Worm (Caenorhabditis elegans) whole organism, L1 larva: Measurements from ENCODE around the gene cox-16.

ENCODE experiments used
- C04F5.9 ChIP-seq: sonication (generic microtip); optimal IDR thresholded peaks from 2 replicates; lab custom pipeline; 2016; ENCODE audit warnings: missing genetic modification characterization, missing compliant biosample characterization
- C16A3.4 ChIP-seq: fragments of 150-350 bp; optimal IDR thresholded peaks from 2 replicates; lab custom pipeline; 2014; ENCODE audit warnings: missing biosample characterization, missing genetic modification characterization
- C34B4.2 ChIP-seq: sonication (generic microtip); optimal IDR thresholded peaks from 2 replicates; lab custom pipeline; 2017; ENCODE audit warnings: mild to moderate bottlenecking, missing genetic modification characterization, missing compliant biosample characterization
- aly-2 ChIP-seq: fragments of 150-350 bp; optimal IDR thresholded peaks from 2 replicates; lab custom pipeline; 2014; ENCODE audit warnings: missing biosample characterization, missing genetic modification characterization
- blmp-1 ChIP-seq: fragments of 150-350 bp; optimal IDR thresholded peaks from 2 replicates; lab custom pipeline; 2014; ENCODE audit warnings: missing biosample characterization, missing genetic modification characterization
- ceh-63 ChIP-seq: fragments of 200-800 bp; sonication (Bioruptor generic); optimal IDR thresholded peaks from 2 replicates; lab custom pipeline; 2018; ENCODE audit warnings: mild to moderate bottlenecking, missing genetic modification characterization, missing compliant biosample characterization
- ceh-82 ChIP-seq, 3 experiments: fragments of 150-350 bp in 1 of 3; sonication (generic microtip) in 2 of 3; optimal IDR thresholded peaks; 2 replicates each; lab custom pipeline; 2014 to 2017; ENCODE audit warnings: missing biosample characterization in 3 of 3, missing genetic modification characterization in 3 of 3
- ceh-88 ChIP-seq: fragments of 200-800 bp; sonication (Bioruptor generic); IDR thresholded peaks from 2 replicates; pipeline ENCODE4 v1.3.6; 2022; ENCODE audit warnings: missing genetic modification characterization, missing compliant biosample characterization
- ces-1 ChIP-seq: fragments of 150-350 bp; optimal IDR thresholded peaks from 2 replicates; lab custom pipeline; 2014; ENCODE audit warnings: missing biosample characterization, missing genetic modification reagents, missing genetic modification characterization
- dpl-1 ChIP-seq, 3 experiments: fragments of 150-350 bp in 2 of 3; sonication (generic microtip) in 1 of 3; optimal IDR thresholded peaks; 2 replicates each; lab custom pipeline; 2014 to 2017; ENCODE audit warnings: missing biosample characterization in 3 of 3, missing genetic modification characterization in 3 of 3, missing genetic modification reagents in 3 of 3
- dsc-1 ChIP-seq: sonication (generic microtip); optimal IDR thresholded peaks from 2 replicates; lab custom pipeline; 2016; ENCODE audit warnings: mild to moderate bottlenecking, missing genetic modification characterization, missing compliant biosample characterization
- efl-3 ChIP-seq: fragments of 200-800 bp; sonication (Bioruptor generic); optimal IDR thresholded peaks from 2 replicates; lab custom pipeline; 2018; ENCODE audit warnings: mild to moderate bottlenecking, missing genetic modification characterization, missing compliant biosample characterization
- egl-13 ChIP-seq: sonication (generic microtip); optimal IDR thresholded peaks from 2 replicates; lab custom pipeline; 2016; ENCODE audit warnings: missing genotype, missing genetic modification reagents, missing genetic modification characterization, missing compliant biosample characterization
- elt-3 ChIP-seq, 6 experiments: fragments of 150-350 bp in 1 of 6; sonication (generic microtip); optimal IDR thresholded peaks; 2 replicates each; lab custom pipeline; 2017 to 2018; ENCODE audit warnings: missing biosample characterization in 6 of 6, missing genetic modification characterization in 6 of 6, inconsistent platforms in 1 of 6
- ets-5 ChIP-seq: fragments of 200-800 bp; sonication (Bioruptor generic); IDR thresholded peaks from 2 replicates; pipeline ENCODE4 v1.3.6; 2022; ENCODE audit warnings: missing genetic modification characterization, missing compliant biosample characterization
- fkh-10 ChIP-seq: sonication (generic microtip); optimal IDR thresholded peaks from 2 replicates; lab custom pipeline; 2017; ENCODE audit warnings: missing biosample characterization, missing genetic modification reagents, missing genetic modification characterization
- fkh-8 ChIP-seq: sonication (generic microtip); optimal IDR thresholded peaks from 2 replicates; lab custom pipeline; 2016; ENCODE audit warnings: mild to moderate bottlenecking, missing genetic modification characterization, missing compliant biosample characterization
- grh-1 ChIP-seq: fragments of 200-800 bp; sonication (Bioruptor generic); IDR thresholded peaks from 2 replicates; pipeline ENCODE4 v1.3.6; 2022; ENCODE audit warnings: missing genetic modification reagents, missing genetic modification characterization, missing compliant biosample characterization
- hlh-17 ChIP-seq: fragments of 200-800 bp; sonication (Bioruptor generic); optimal IDR thresholded peaks from 2 replicates; lab custom pipeline; 2018; ENCODE audit warnings: missing genetic modification characterization, mild to moderate bottlenecking, missing compliant biosample characterization, moderate library complexity, borderline replicate concordance
- hlh-4 ChIP-seq: sonication (generic microtip); optimal IDR thresholded peaks from 2 replicates; lab custom pipeline; 2016; ENCODE audit warnings: mild to moderate bottlenecking, missing genetic modification characterization, missing compliant biosample characterization
- hpl-2 ChIP-seq: fragments of 150-350 bp; optimal IDR thresholded peaks from 2 replicates; lab custom pipeline; 2014; ENCODE audit warnings: missing biosample characterization, missing genetic modification reagents, missing genetic modification characterization
- irx-1 ChIP-seq: sonication (generic microtip); optimal IDR thresholded peaks from 2 replicates; lab custom pipeline; 2016; ENCODE audit warnings: missing genetic modification characterization, missing compliant biosample characterization
- lin-14 ChIP-seq: fragments of 200-800 bp; sonication (Bioruptor generic); optimal IDR thresholded peaks from 2 replicates; lab custom pipeline; 2018; ENCODE audit warnings: mild to moderate bottlenecking, missing genetic modification characterization, moderate library complexity, missing compliant biosample characterization
- lin-15B ChIP-seq: fragments of 150-350 bp; sonication (generic microtip); optimal IDR thresholded peaks from 3 replicates; lab custom pipeline; 2014; ENCODE audit warnings: missing biosample characterization, missing genetic modification characterization
- lir-3 ChIP-seq: sonication (generic microtip); optimal IDR thresholded peaks from 2 replicates; lab custom pipeline; 2016; ENCODE audit warnings: mild to moderate bottlenecking, missing genetic modification characterization, moderate library complexity, missing compliant biosample characterization; ENCODE audit not compliant: poor library complexity
- mab-9 ChIP-seq: fragments of 200-800 bp; sonication (Bioruptor generic); IDR thresholded peaks from 2 replicates; pipeline ENCODE4 v1.3.6; 2022; ENCODE audit warnings: missing genetic modification reagents, missing genetic modification characterization, missing compliant biosample characterization
- mdl-1 ChIP-seq, 2 experiments: fragments of 150-350 bp; optimal IDR thresholded peaks; 2 replicates each; lab custom pipeline; 2014 to 2017; ENCODE audit warnings: missing biosample characterization in 2 of 2, missing genetic modification characterization in 2 of 2, inconsistent platforms in 1 of 2
- mep-1 ChIP-seq: fragments of 150-350 bp; optimal IDR thresholded peaks from 2 replicates; lab custom pipeline; 2014; ENCODE audit warnings: missing biosample characterization, missing genetic modification characterization
- nhr-12 ChIP-seq: sonication (generic microtip); optimal IDR thresholded peaks from 2 replicates; lab custom pipeline; 2017; ENCODE audit warnings: missing biosample characterization, missing genetic modification characterization
- nhr-19 ChIP-seq: fragments of 200-800 bp; sonication (Bioruptor generic); conservative IDR thresholded peaks from 2 replicates; pipeline ENCODE4 v1.3.6; 2022; ENCODE audit warnings: missing genetic modification characterization, missing compliant biosample characterization
- nhr-237 ChIP-seq: fragments of 150-350 bp; optimal IDR thresholded peaks from 2 replicates; lab custom pipeline; 2014; ENCODE audit warnings: missing biosample characterization, missing genetic modification characterization
- nhr-47 ChIP-seq: sonication (generic microtip); optimal IDR thresholded peaks from 2 replicates; lab custom pipeline; 2016; ENCODE audit warnings: mild to moderate bottlenecking, missing genetic modification characterization, moderate library complexity, missing compliant biosample characterization
- nhr-71 ChIP-seq: sonication (generic microtip); optimal IDR thresholded peaks from 2 replicates; lab custom pipeline; 2016; ENCODE audit warnings: mild to moderate bottlenecking, missing genetic modification characterization, moderate library complexity, missing compliant biosample characterization
- nhr-76 ChIP-seq: sonication (generic microtip); optimal IDR thresholded peaks from 2 replicates; lab custom pipeline; 2017; ENCODE audit warnings: missing biosample characterization, missing genetic modification characterization
- nhr-77 ChIP-seq: fragments of 150-350 bp; optimal IDR thresholded peaks from 2 replicates; lab custom pipeline; 2014; ENCODE audit warnings: missing biosample characterization, missing genetic modification characterization
- nhr-84 ChIP-seq: sonication (generic microtip); optimal IDR thresholded peaks from 2 replicates; lab custom pipeline; 2017; ENCODE audit warnings: missing biosample characterization, missing genetic modification characterization
- nhr-90 ChIP-seq: sonication (generic microtip); optimal IDR thresholded peaks from 2 replicates; lab custom pipeline; 2016; ENCODE audit warnings: mild to moderate bottlenecking, missing genetic modification characterization, missing compliant biosample characterization; ENCODE audit not compliant: poor library complexity
- pag-3 ChIP-seq: sonication (generic microtip); optimal IDR thresholded peaks from 2 replicates; lab custom pipeline; 2017; ENCODE audit warnings: missing genetic modification characterization, mild to moderate bottlenecking, missing compliant biosample characterization, antibody characterized with exemption, borderline replicate concordance; ENCODE audit not compliant: insufficient read depth
- pax-3 ChIP-seq: fragments of 200-800 bp; sonication (Bioruptor generic); optimal IDR thresholded peaks from 2 replicates; lab custom pipeline; 2018; ENCODE audit warnings: mild to moderate bottlenecking, missing genetic modification characterization, moderate library complexity, missing compliant biosample characterization
- pqm-1 ChIP-seq: sonication (generic microtip); optimal IDR thresholded peaks from 3 replicates; lab custom pipeline; 2017; ENCODE audit warnings: missing biosample characterization, missing genetic modification characterization
- skn-1 ChIP-seq: fragments of 150-350 bp; optimal IDR thresholded peaks from 2 replicates; lab custom pipeline; 2014; ENCODE audit warnings: missing biosample characterization, missing genetic modification characterization
- sptf-1 ChIP-seq: fragments of 150-350 bp; optimal IDR thresholded peaks from 2 replicates; lab custom pipeline; 2014; ENCODE audit warnings: missing biosample characterization, missing genetic modification characterization
- sup-37 ChIP-seq: fragments of 200-800 bp; sonication (Bioruptor generic); optimal IDR thresholded peaks from 2 replicates; lab custom pipeline; 2018; ENCODE audit warnings: mild to moderate bottlenecking, missing genetic modification characterization, missing compliant biosample characterization
- tbx-2 ChIP-seq: sonication (generic microtip); optimal IDR thresholded peaks from 2 replicates; lab custom pipeline; 2016; ENCODE audit warnings: missing genetic modification characterization, missing compliant biosample characterization
- unc-130 ChIP-seq: fragments of 150-350 bp; optimal IDR thresholded peaks from 2 replicates; lab custom pipeline; 2017; ENCODE audit warnings: missing biosample characterization, missing genetic modification characterization, inconsistent platforms
- unc-30 ChIP-seq: sonication (generic microtip); optimal IDR thresholded peaks from 2 replicates; lab custom pipeline; 2017; ENCODE audit warnings: missing biosample characterization, missing genetic modification characterization
- unc-86 ChIP-seq: sonication (generic microtip); optimal IDR thresholded peaks from 2 replicates; lab custom pipeline; 2016; ENCODE audit warnings: missing genetic modification characterization, missing compliant biosample characterization
- unc-98 ChIP-seq: fragments of 200-800 bp; sonication (Bioruptor generic); IDR thresholded peaks from 2 replicates; pipeline ENCODE4 v1.3.6; 2022; ENCODE audit warnings: missing genetic modification characterization, missing compliant biosample characterization
- vab-15 ChIP-seq: sonication (generic microtip); optimal IDR thresholded peaks from 2 replicates; lab custom pipeline; 2017; ENCODE audit warnings: missing genotype, mild to moderate bottlenecking, missing genetic modification characterization, missing compliant biosample characterization
- zip-4 ChIP-seq: fragments of 200-800 bp; sonication (Bioruptor generic); optimal IDR thresholded peaks from 2 replicates; lab custom pipeline; 2018; ENCODE audit warnings: mild to moderate bottlenecking, missing genetic modification characterization, moderate library complexity, missing compliant biosample characterization
- ztf-4 ChIP-seq: fragments of 150-350 bp; optimal IDR thresholded peaks from 2 replicates; lab custom pipeline; 2014; ENCODE audit warnings: missing biosample characterization, missing genetic modification characterization

Gene cox-16

ce11 chrV:5580517-5580916, 44.5 kb upstream of the cox-16 start (continued):
- no peak for TF ChIP-seq C34B4.2 (tag; lab: Kevin White, UChicago)
- no peak for TF ChIP-seq hpl-2 (GFP tag; lab: Kevin White, UChicago)
- TF ChIP-seq fkh-8: peak; percentile 61
- no peak for TF ChIP-seq nhr-90 (tag; lab: Kevin White, UChicago)
- peak; percentile 36 to 78 (median 67) for TF ChIP-seq ceh-82 (tag; optimal IDR thresholded peaks at IDR 0.05; lab: Kevin White, UChicago)
- no peak for TF ChIP-seq ceh-63 (GFP tag; lab: Kevin White, UChicago)
- no peak for TF ChIP-seq pqm-1 (tag; lab: Kevin White, UChicago)
- no peak for TF ChIP-seq ces-1 (GFP tag; lab: Kevin White, UChicago)
- no peak for TF ChIP-seq hlh-17 (GFP tag; lab: Kevin White, UChicago)
- TF ChIP-seq blmp-1 (tag; lab: Kevin White, UChicago): peak; percentile 66
- TF ChIP-seq ceh-88 (GFP tag; lab: Robert Waterston, UW): no peak
- peak; percentile 46 for TF ChIP-seq nhr-47 (tag; lab: Kevin White, UChicago)
- TF ChIP-seq egl-13 (tag; lab: Kevin White, UChicago): no peak
- peak; percentile 27 for TF ChIP-seq unc-86 (tag; lab: Kevin White, UChicago)
- TF ChIP-seq pax-3 (tag; lab: Kevin White, UChicago): no peak
- no peak for TF ChIP-seq grh-1 (GFP tag; lab: Robert Waterston, UW)
- peak in 1 of 2 experiments; percentile 34 for TF ChIP-seq mdl-1 (tag; optimal IDR thresholded peaks at IDR 0.05; lab: Kevin White, UChicago)
- no peak for TF ChIP-seq unc-98 (GFP tag; lab: Robert Waterston, UW)
- peak; percentile 15 for TF ChIP-seq zip-4 (GFP tag; lab: Kevin White, UChicago)
- TF ChIP-seq skn-1 (tag; lab: Kevin White, UChicago): peak; percentile 50
- TF ChIP-seq nhr-84 (tag; lab: Kevin White, UChicago): no peak
- no peak for TF ChIP-seq mab-9 (GFP tag; lab: Robert Waterston, UW)
- TF ChIP-seq sptf-1: no peak
- no peak for TF ChIP-seq nhr-12 (tag; lab: Kevin White, UChicago)
- TF ChIP-seq C16A3.4 (tag; lab: Kevin White, UChicago): no peak
- no peak for TF ChIP-seq lir-3 (tag; lab: Kevin White, UChicago)
- peak; percentile 12 for TF ChIP-seq nhr-237 (tag; lab: Kevin White, UChicago)
- no peak for TF ChIP-seq sup-37 (GFP tag; lab: Kevin White, UChicago)
- TF ChIP-seq ets-5 (GFP tag; lab: Robert Waterston, UW): no peak
- peak; percentile 76 for TF ChIP-seq nhr-71
- TF ChIP-seq vab-15 (tag; lab: Kevin White, UChicago): no peak
- no peak for TF ChIP-seq pag-3 (tag; lab: Kevin White, UChicago)
- TF ChIP-seq fkh-10 (GFP tag; lab: Kevin White, UChicago): no peak
- TF ChIP-seq C04F5.9: no peak
- no peak for TF ChIP-seq irx-1
- peak; percentile 45 for TF ChIP-seq ztf-4 (tag; lab: Kevin White, UChicago)
- TF ChIP-seq nhr-19 (GFP tag; lab: Robert Waterston, UW): no peak
- TF ChIP-seq tbx-2: peak; percentile 52
- no peak for TF ChIP-seq nhr-76 (tag; lab: Kevin White, UChicago)
- TF ChIP-seq dpl-1 (GFP tag; optimal IDR thresholded peaks at IDR 0.05; lab: Kevin White, UChicago): peak in 2 of 3 experiments; percentile 14 to 54
- no peak for TF ChIP-seq aly-2
- peak; percentile 29 for TF ChIP-seq nhr-77
- peak; percentile 58 for TF ChIP-seq mep-1
- TF ChIP-seq dsc-1 (tag; lab: Kevin White, UChicago): no peak
- TF ChIP-seq elt-3 (tag; optimal IDR thresholded peaks at IDR 0.05; lab: Kevin White, UChicago): no peak
- no peak for TF ChIP-seq unc-30
- no peak for TF ChIP-seq efl-3 (GFP tag; lab: Kevin White, UChicago)
- TF ChIP-seq unc-130 (tag; lab: Kevin White, UChicago): no peak
- no peak for TF ChIP-seq hlh-4
- TF ChIP-seq lin-14 (GFP tag; lab: Kevin White, UChicago): peak; percentile 90
- TF ChIP-seq lin-15B: no peak
